Worm (Caenorhabditis elegans): Measurements from ENCODE around the gene K06H7.2.
A peak's percentile ranks its signal among the peaks of the same experiment; 100 is the strongest.

K06H7.2 gene

ce11 chrIII:8051838-8052237 lies 41.5 kb upstream of the K06H7.2 start:
- TF ChIP-seq hnd-1 (tag; optimal IDR thresholded peaks at IDR 0.05) (no peak), pes-1 (GFP tag; IDR thresholded peaks at IDR 0.05) (no peak), aly-1 (tag; optimal IDR thresholded peaks at IDR 0.05) (no peak)

- no peak for TF ChIP-seq aly-1 (tag; optimal IDR thresholded peaks at IDR 0.05)
- TF ChIP-seq ceh-13 (GFP tag; optimal IDR thresholded peaks at IDR 0.05) = no peak
- TF ChIP-seq ama-1 (optimal IDR thresholded peaks at IDR 0.05) = no peak
- TF ChIP-seq hmg-4 (GFP tag; optimal IDR thresholded peaks at IDR 0.05) = no peak
- no peak for TF ChIP-seq sea-1 (GFP tag; conservative IDR thresholded peaks at IDR 0.05)
- no peak for TF ChIP-seq tbx-11 (GFP tag; IDR thresholded peaks at IDR 0.05)
These were observed 32.3 kb upstream of the K06H7.2 start for ce11 chrIII:8061114-8061513.

- TF ChIP-seq sea-1 (GFP tag; conservative IDR thresholded peaks at IDR 0.05) = no peak
- TF ChIP-seq scrt-1 (GFP tag; IDR thresholded peaks at IDR 0.05) = no peak
- no peak for TF ChIP-seq hmg-4 (GFP tag; optimal IDR thresholded peaks at IDR 0.05)
- no peak for TF ChIP-seq aly-1 (tag; optimal IDR thresholded peaks at IDR 0.05)
- no peak for TF ChIP-seq hmbx-1 (tag; optimal IDR thresholded peaks at IDR 0.05)
- no peak for TF ChIP-seq F13C5.2 (tag; optimal IDR thresholded peaks at IDR 0.05)
- TF ChIP-seq ets-7 (tag; optimal IDR thresholded peaks at IDR 0.05) = no peak
- no peak for TF ChIP-seq ceh-13 (GFP tag; optimal IDR thresholded peaks at IDR 0.05)
- TF ChIP-seq flt-1 (GFP tag; IDR thresholded peaks at IDR 0.05) = no peak
- TF ChIP-seq tbx-11 (GFP tag; IDR thresholded peaks at IDR 0.05) = no peak
- no peak for TF ChIP-seq tra-4 (tag; optimal IDR thresholded peaks at IDR 0.05)
- TF ChIP-seq hnd-1 (tag; optimal IDR thresholded peaks at IDR 0.05) = no peak
- no peak for TF ChIP-seq ama-1 (optimal IDR thresholded peaks at IDR 0.05)
These were observed 29.7 kb upstream of the K06H7.2 start for ce11 chrIII:8063659-8064058.

DNA sequence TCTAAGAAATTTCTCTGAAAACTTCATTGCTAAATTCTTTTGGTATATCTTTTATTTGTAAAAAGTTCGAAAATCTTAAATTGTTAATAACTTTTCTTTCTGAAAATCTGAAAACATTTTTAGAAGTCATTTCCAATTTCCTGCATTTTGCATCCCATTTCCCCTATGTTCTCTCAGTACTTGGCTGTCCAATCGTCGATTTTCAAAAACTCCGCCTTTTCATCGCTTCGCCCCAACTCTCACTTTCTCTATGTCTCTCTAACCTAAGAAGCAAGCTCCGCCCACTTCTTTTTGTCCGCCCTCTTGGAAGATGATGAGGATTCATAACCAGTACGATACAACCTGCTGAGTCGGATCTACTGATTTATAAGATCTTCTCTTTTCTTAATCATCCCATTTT lies 28.3 kb upstream of the K06H7.2 start:
- TF ChIP-seq flt-1 (GFP tag; IDR thresholded peaks at IDR 0.05) (no peak), hmg-4 (GFP tag; optimal IDR thresholded peaks at IDR 0.05) (no peak)

- no peak for TF ChIP-seq ceh-13 (GFP tag; optimal IDR thresholded peaks at IDR 0.05)
- no peak for TF ChIP-seq tbx-11 (GFP tag; IDR thresholded peaks at IDR 0.05)
- no peak for TF ChIP-seq pes-1 (GFP tag; IDR thresholded peaks at IDR 0.05)
- TF ChIP-seq aly-1 (tag; optimal IDR thresholded peaks at IDR 0.05) = no peak
- TF ChIP-seq ceh-36 (tag; optimal IDR thresholded peaks at IDR 0.05) = no peak
- TF ChIP-seq hnd-1 (tag; optimal IDR thresholded peaks at IDR 0.05) = no peak
- no peak for TF ChIP-seq ets-7 (tag; optimal IDR thresholded peaks at IDR 0.05)
- TF ChIP-seq hmg-4 (GFP tag; optimal IDR thresholded peaks at IDR 0.05) = no peak
- TF ChIP-seq sea-1 (GFP tag; conservative IDR thresholded peaks at IDR 0.05) = no peak
- no peak for TF ChIP-seq ama-1 (optimal IDR thresholded peaks at IDR 0.05)
- TF ChIP-seq B0310.2 (tag; optimal IDR thresholded peaks at IDR 0.05) = no peak
- no peak for TF ChIP-seq tbx-37 (GFP tag; conservative IDR thresholded peaks at IDR 0.05)
- no peak for TF ChIP-seq hmbx-1 (tag; optimal IDR thresholded peaks at IDR 0.05)
These were observed 26.4 kb upstream of the K06H7.2 start, which contains the start of gene pros-1 for ce11 chrIII:8066989-8067388. Gene pros-1 (plus strand): TSS chrIII:8067289.

- no peak for TF ChIP-seq hmbx-1 (tag; optimal IDR thresholded peaks at IDR 0.05)
- TF ChIP-seq ceh-13 (GFP tag; optimal IDR thresholded peaks at IDR 0.05) = no peak
- TF ChIP-seq sea-1 (GFP tag; conservative IDR thresholded peaks at IDR 0.05) = no peak
- TF ChIP-seq ets-7 (tag; optimal IDR thresholded peaks at IDR 0.05) = no peak
- TF ChIP-seq tbx-11 (GFP tag; IDR thresholded peaks at IDR 0.05) = no peak
- TF ChIP-seq hmg-4 (GFP tag; optimal IDR thresholded peaks at IDR 0.05) = no peak
- no peak for TF ChIP-seq tbx-37 (GFP tag; conservative IDR thresholded peaks at IDR 0.05)
- no peak for TF ChIP-seq ceh-36 (tag; optimal IDR thresholded peaks at IDR 0.05)
- no peak for TF ChIP-seq aly-1 (tag; optimal IDR thresholded peaks at IDR 0.05)
- no peak for TF ChIP-seq hnd-1 (tag; optimal IDR thresholded peaks at IDR 0.05)
- no peak for TF ChIP-seq F13C5.2 (tag; optimal IDR thresholded peaks at IDR 0.05)
- no peak for TF ChIP-seq tra-4 (tag; optimal IDR thresholded peaks at IDR 0.05)
- no peak for TF ChIP-seq flt-1 (GFP tag; IDR thresholded peaks at IDR 0.05)
- TF ChIP-seq scrt-1 (GFP tag; IDR thresholded peaks at IDR 0.05) = no peak
- no peak for TF ChIP-seq pes-1 (GFP tag; IDR thresholded peaks at IDR 0.05)
- no peak for TF ChIP-seq B0310.2 (tag; optimal IDR thresholded peaks at IDR 0.05)
- TF ChIP-seq ama-1 (optimal IDR thresholded peaks at IDR 0.05) = no peak
These were observed 25.6 kb upstream of the K06H7.2 start for ce11 chrIII:8067798-8068197.

- TF ChIP-seq tra-4 (tag; optimal IDR thresholded peaks at IDR 0.05) = no peak
- TF ChIP-seq sea-1 (GFP tag; conservative IDR thresholded peaks at IDR 0.05) = no peak
- TF ChIP-seq scrt-1 (GFP tag; IDR thresholded peaks at IDR 0.05) = 0 out of 2 replicates have a peak, but pooled peaks have one; percentile 8
These were observed 24.2 kb upstream of the K06H7.2 start for ce11 chrIII:8069206-8069605.

- TF ChIP-seq hmg-4 (GFP tag; optimal IDR thresholded peaks at IDR 0.05) (no peak), ama-1 (optimal IDR thresholded peaks at IDR 0.05) (no peak)
These were observed 16.2 kb upstream of the K06H7.2 start for ce11 chrIII:8077180-8077579.

- no peak for TF ChIP-seq ceh-36 (tag; optimal IDR thresholded peaks at IDR 0.05)
- no peak for TF ChIP-seq hmbx-1 (tag; optimal IDR thresholded peaks at IDR 0.05)
- TF ChIP-seq B0310.2 (tag; optimal IDR thresholded peaks at IDR 0.05) = no peak
- TF ChIP-seq sea-1 (GFP tag; conservative IDR thresholded peaks at IDR 0.05) = no peak
- TF ChIP-seq hnd-1 (tag; optimal IDR thresholded peaks at IDR 0.05) = no peak
- no peak for TF ChIP-seq pes-1 (GFP tag; IDR thresholded peaks at IDR 0.05)
- no peak for TF ChIP-seq ceh-13 (GFP tag; optimal IDR thresholded peaks at IDR 0.05)
- no peak for TF ChIP-seq hmg-4 (GFP tag; optimal IDR thresholded peaks at IDR 0.05)
- TF ChIP-seq tra-4 (tag; optimal IDR thresholded peaks at IDR 0.05) = no peak
- no peak for TF ChIP-seq ets-7 (tag; optimal IDR thresholded peaks at IDR 0.05)
- no peak for TF ChIP-seq aly-1 (tag; optimal IDR thresholded peaks at IDR 0.05)
- TF ChIP-seq F13C5.2 (tag; optimal IDR thresholded peaks at IDR 0.05) = no peak
- no peak for TF ChIP-seq flt-1 (GFP tag; IDR thresholded peaks at IDR 0.05)
- TF ChIP-seq scrt-1 (GFP tag; IDR thresholded peaks at IDR 0.05) = no peak
- no peak for TF ChIP-seq tbx-37 (GFP tag; conservative IDR thresholded peaks at IDR 0.05)
- no peak for TF ChIP-seq ama-1 (optimal IDR thresholded peaks at IDR 0.05)
- TF ChIP-seq tbx-11 (GFP tag; IDR thresholded peaks at IDR 0.05) = no peak
These were observed 13.1 kb upstream of the K06H7.2 start, which contains the start of the genes dcr-1 and apc-2 for ce11 chrIII:8080165-8080738. Gene dcr-1 (minus strand): TSS chrIII:8080281. Gene apc-2 (plus strand): TSS chrIII:8080629.
